Worm (Caenorhabditis elegans) whole organism, L3 larva: ENCODE results near the gene acr-21.

Experiments used
- ZK546.5 ChIP-seq: sonication (generic microtip); optimal IDR thresholded peaks from 2 replicates; lab custom pipeline; 2017; ENCODE audit warnings: missing biosample characterization, missing genetic modification characterization
- aly-2 ChIP-seq: fragments of 150-350 bp; optimal IDR thresholded peaks from 2 replicates; lab custom pipeline; 2014; ENCODE audit warnings: missing biosample characterization, missing genetic modification characterization
- ama-1 ChIP-seq: fragments of 150-350 bp; optimal IDR thresholded peaks from 2 replicates; lab custom pipeline; 2018
- ceh-28 ChIP-seq: fragments of 150-350 bp; optimal IDR thresholded peaks from 2 replicates; lab custom pipeline; 2014; ENCODE audit warnings: missing biosample characterization, missing genetic modification reagents, missing genetic modification characterization
- ceh-82 ChIP-seq: fragments of 150-350 bp; optimal IDR thresholded peaks from 2 replicates; lab custom pipeline; 2014; ENCODE audit warnings: missing biosample characterization, missing genetic modification characterization
- ceh-9 ChIP-seq: sonication (generic microtip); optimal IDR thresholded peaks from 2 replicates; lab custom pipeline; 2018; ENCODE audit warnings: missing biosample characterization, missing genetic modification characterization
- daf-12 ChIP-seq: fragments of 150-350 bp; optimal IDR thresholded peaks from 2 replicates; lab custom pipeline; 2014; ENCODE audit warnings: missing biosample characterization, missing genetic modification reagents, missing genetic modification characterization
- egl-27 ChIP-seq: sonication (generic microtip); optimal IDR thresholded peaks from 4 replicates; lab custom pipeline; 2017; ENCODE audit warnings: missing biosample characterization, missing genetic modification reagents, missing genetic modification characterization
- egl-5 ChIP-seq: fragments of 150-350 bp; optimal IDR thresholded peaks from 2 replicates; lab custom pipeline; 2017; ENCODE audit warnings: missing biosample characterization, missing genetic modification reagents, missing genetic modification characterization, inconsistent platforms
- elt-1 ChIP-seq: fragments of 150-350 bp; optimal IDR thresholded peaks from 2 replicates; lab custom pipeline; 2014; ENCODE audit warnings: missing biosample characterization, missing genetic modification characterization
- elt-2 ChIP-seq: sonication (generic microtip); optimal IDR thresholded peaks from 2 replicates; lab custom pipeline; 2016; ENCODE audit warnings: missing genetic modification reagents, mild to moderate bottlenecking, missing genetic modification characterization, missing compliant biosample characterization
- elt-3 ChIP-seq, 3 experiments: fragments of 150-350 bp in 1 of 3; sonication (generic microtip) in 2 of 3; optimal IDR thresholded peaks; 2 replicates in 2 of 3; 4 replicates in 1 of 3; lab custom pipeline; 2014 to 2017; ENCODE audit warnings: missing biosample characterization in 3 of 3, missing genetic modification characterization in 3 of 3
- eor-1 ChIP-seq, 2 experiments: fragments of 150-350 bp; optimal IDR thresholded peaks; 2 replicates each; lab custom pipeline; 2014 to 2018; ENCODE audit warnings: missing biosample characterization in 2 of 2, missing genetic modification characterization in 2 of 2
- fkh-10 ChIP-seq: sonication (generic microtip); optimal IDR thresholded peaks from 2 replicates; lab custom pipeline; 2017; ENCODE audit warnings: missing biosample characterization, missing genetic modification reagents, missing genetic modification characterization
- fkh-2 ChIP-seq: fragments of 150-350 bp; optimal IDR thresholded peaks from 2 replicates; lab custom pipeline; 2014; ENCODE audit warnings: missing biosample characterization, missing genetic modification reagents, missing genetic modification characterization
- fos-1 ChIP-seq: fragments of 150-350 bp; optimal IDR thresholded peaks from 2 replicates; lab custom pipeline; 2014; ENCODE audit warnings: missing biosample characterization, missing genetic modification characterization
- hmg-11 ChIP-seq: sonication (generic microtip); optimal IDR thresholded peaks from 2 replicates; lab custom pipeline; 2016; ENCODE audit warnings: missing genetic modification characterization, missing compliant biosample characterization
- jun-1 ChIP-seq: fragments of 150-350 bp; optimal IDR thresholded peaks from 2 replicates; lab custom pipeline; 2014; ENCODE audit warnings: missing biosample characterization, missing genetic modification reagents, missing genetic modification characterization
- lin-15B ChIP-seq: fragments of 150-350 bp; optimal IDR thresholded peaks from 2 replicates; lab custom pipeline; 2014; ENCODE audit warnings: missing biosample characterization, missing genetic modification characterization
- lin-39 ChIP-seq: fragments of 150-350 bp; optimal IDR thresholded peaks from 2 replicates; lab custom pipeline; 2018; ENCODE audit warnings: missing biosample characterization, missing genetic modification reagents, missing genetic modification characterization
- lsy-12 ChIP-seq: sonication (generic microtip); optimal IDR thresholded peaks from 2 replicates; lab custom pipeline; 2016; ENCODE audit warnings: mild to moderate bottlenecking, missing genetic modification characterization, missing compliant biosample characterization
- mdl-1 ChIP-seq: fragments of 150-350 bp; optimal IDR thresholded peaks from 2 replicates; lab custom pipeline; 2014; ENCODE audit warnings: missing biosample characterization, missing genetic modification characterization
- mml-1 ChIP-seq: fragments of 150-350 bp; sonication (generic microtip); optimal IDR thresholded peaks from 3 replicates; lab custom pipeline; 2014; ENCODE audit warnings: missing biosample characterization, missing genetic modification characterization
- nfya-1 ChIP-seq: sonication (generic microtip); optimal IDR thresholded peaks from 2 replicates; lab custom pipeline; 2017; ENCODE audit warnings: missing genetic modification characterization, mild to moderate bottlenecking, missing compliant biosample characterization, antibody characterized with exemption, moderate library complexity; ENCODE audit not compliant: insufficient read depth
- nhr-11 ChIP-seq: fragments of 150-350 bp; optimal IDR thresholded peaks from 2 replicates; lab custom pipeline; 2014; ENCODE audit warnings: missing biosample characterization, missing genetic modification characterization
- nhr-12 ChIP-seq: fragments of 150-350 bp; optimal IDR thresholded peaks from 2 replicates; lab custom pipeline; 2014; ENCODE audit warnings: missing biosample characterization, missing genetic modification characterization
- nhr-23 ChIP-seq: fragments of 150-350 bp; optimal IDR thresholded peaks from 2 replicates; lab custom pipeline; 2014; ENCODE audit warnings: missing biosample characterization, missing genetic modification reagents, missing genetic modification characterization
- nhr-237 ChIP-seq: fragments of 150-350 bp; optimal IDR thresholded peaks from 2 replicates; lab custom pipeline; 2014; ENCODE audit warnings: missing biosample characterization, missing genetic modification characterization
- nhr-25 ChIP-seq: sonication (generic microtip); optimal IDR thresholded peaks from 2 replicates; lab custom pipeline; 2017; ENCODE audit warnings: missing biosample characterization, missing genetic modification characterization
- nhr-28 ChIP-seq: fragments of 150-350 bp; optimal IDR thresholded peaks from 2 replicates; lab custom pipeline; 2014; ENCODE audit warnings: missing biosample characterization, missing genetic modification characterization
- nhr-76 ChIP-seq: fragments of 150-350 bp; sonication (generic microtip); optimal IDR thresholded peaks from 5 replicates; lab custom pipeline; 2014; ENCODE audit warnings: missing biosample characterization, missing genetic modification characterization
- pha-4 ChIP-seq: fragments of 150-350 bp; optimal IDR thresholded peaks from 2 replicates; lab custom pipeline; 2014; ENCODE audit warnings: missing biosample characterization, missing genetic modification reagents, missing genetic modification characterization
- pqm-1 ChIP-seq: fragments of 150-350 bp; optimal IDR thresholded peaks from 2 replicates; lab custom pipeline; 2017; ENCODE audit warnings: missing biosample characterization, missing genetic modification characterization, inconsistent platforms
- sea-2 ChIP-seq: fragments of 150-350 bp; sonication (generic microtip); optimal IDR thresholded peaks from 4 replicates; lab custom pipeline; 2014; ENCODE audit warnings: missing biosample characterization, missing genetic modification reagents, missing genetic modification characterization
- skn-1 ChIP-seq: fragments of 150-350 bp; optimal IDR thresholded peaks from 2 replicates; lab custom pipeline; 2014; ENCODE audit warnings: missing biosample characterization, missing genetic modification characterization
- snpc-4 ChIP-seq: fragments of 150-350 bp; optimal IDR thresholded peaks from 2 replicates; lab custom pipeline; 2014; ENCODE audit warnings: missing biosample characterization, missing genetic modification characterization
- tbx-2 ChIP-seq: sonication (generic microtip); optimal IDR thresholded peaks from 2 replicates; lab custom pipeline; 2016; ENCODE audit warnings: mild to moderate bottlenecking, missing genetic modification characterization, missing compliant biosample characterization
- unc-39 ChIP-seq: sonication (generic microtip); optimal IDR thresholded peaks from 4 replicates; lab custom pipeline; 2017; ENCODE audit warnings: missing biosample characterization, missing genetic modification characterization
- unc-62 ChIP-seq: fragments of 150-350 bp; sonication (generic microtip); optimal IDR thresholded peaks from 4 replicates; lab custom pipeline; 2014; ENCODE audit warnings: missing biosample characterization, missing genetic modification reagents, missing genetic modification characterization
- zag-1 ChIP-seq: fragments of 150-350 bp; optimal IDR thresholded peaks from 2 replicates; lab custom pipeline; 2014; ENCODE audit warnings: missing biosample characterization, missing genetic modification characterization
- ztf-11 ChIP-seq: fragments of 150-350 bp; optimal IDR thresholded peaks from 2 replicates; lab custom pipeline; 2014; ENCODE audit warnings: missing biosample characterization, missing genetic modification characterization
- ztf-4 ChIP-seq: fragments of 150-350 bp; optimal IDR thresholded peaks from 2 replicates; lab custom pipeline; 2014; ENCODE audit warnings: missing biosample characterization, missing genetic modification characterization

The acr-21 gene

ce11 chrIII:6594069-6594468 is 12.4 kb downstream of the acr-21 start:
- TF ChIP-seq ceh-9 (tag; lab: Kevin White, UChicago) (no peak), unc-39 (tag; lab: Kevin White, UChicago) (no peak), fkh-10 (GFP tag; lab: Kevin White, UChicago) (no peak), elt-2 (tag; lab: Kevin White, UChicago) (no peak), snpc-4 (tag; lab: Kevin White, UChicago) (no peak), skn-1 (no peak), ZK546.5 (no peak), elt-3 (tag; optimal IDR thresholded peaks at IDR 0.05; lab: Kevin White, UChicago) (no peak), nhr-28 (tag; lab: Kevin White, UChicago) (no peak), nhr-12 (tag; lab: Kevin White, UChicago) (no peak), lin-39 (tag; lab: Kevin White, UChicago) (no peak), nhr-237 (tag; lab: Kevin White, UChicago) (no peak), egl-27 (tag; lab: Kevin White, UChicago) (no peak), lin-15B (tag; lab: Kevin White, UChicago) (no peak), ceh-82 (no peak), zag-1 (tag; lab: Kevin White, UChicago) (no peak)

- TF ChIP-seq hmg-11 (tag; lab: Kevin White, UChicago) (no peak), nhr-28 (tag; lab: Kevin White, UChicago) (no peak), nhr-25 (peak; percentile 33), eor-1 (tag; optimal IDR thresholded peaks at IDR 0.05; lab: Kevin White, UChicago) (no peak), ztf-4 (no peak)
- TF ChIP-seq, all 47 proteins: peak for 1
Observed at ce11 chrIII:6601073-6601472, 19.4 kb downstream of the acr-21 start, which contains the start of gene let-765. Gene let-765 (minus strand): TSS chrIII:6601173.

- TF ChIP-seq jun-1 (tag; lab: Kevin White, UChicago): no peak
Observed at ce11 chrIII:6603185-6603584, 21.5 kb downstream of the acr-21 start.

ce11 chrIII:6604317-6604716 is 22.6 kb downstream of the acr-21 start:
- TF ChIP-seq skn-1 (no peak), aly-2 (tag; lab: Kevin White, UChicago) (no peak), tbx-2 (tag; lab: Kevin White, UChicago) (no peak), pqm-1 (tag; lab: Kevin White, UChicago) (peak; percentile 44), elt-2 (tag; lab: Kevin White, UChicago) (peak; percentile 56), nhr-28 (tag; lab: Kevin White, UChicago) (no peak), nfya-1 (tag; lab: Kevin White, UChicago) (peak; percentile 23), ama-1 (lab: Kevin White, UChicago) (peak; percentile 51), ceh-9 (tag; lab: Kevin White, UChicago) (no peak)

- peak; percentile 16 for TF ChIP-seq nhr-23 (tag; lab: Kevin White, UChicago)
- peak; percentile 71 for TF ChIP-seq elt-1 (tag; lab: Kevin White, UChicago)
- TF ChIP-seq aly-2 (tag; lab: Kevin White, UChicago): no peak
Observed at ce11 chrIII:6605442-6605992, 23.8 kb downstream of the acr-21 start.

DNA sequence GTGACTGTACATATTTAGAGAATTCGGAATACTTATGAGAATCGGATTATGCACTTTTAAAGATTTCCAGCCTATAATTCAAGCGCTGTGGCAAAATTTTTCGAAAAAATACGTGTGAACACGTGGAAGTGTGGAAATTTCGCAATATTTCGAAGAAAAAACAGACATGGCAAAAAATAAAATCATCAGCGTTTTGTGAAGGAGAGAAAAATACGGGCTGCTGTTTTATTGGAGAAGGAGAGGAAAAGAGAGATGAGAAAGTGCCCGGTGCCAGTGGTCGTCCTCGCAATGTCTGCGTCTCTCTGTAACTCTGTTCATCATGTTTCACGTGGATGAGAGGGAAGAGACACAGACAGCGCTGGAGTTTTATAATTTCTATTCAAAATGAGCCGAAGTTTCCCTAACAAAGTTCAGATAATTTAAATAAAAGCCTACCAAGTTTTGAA is 24.4 kb downstream of the acr-21 start:
- TF ChIP-seq nhr-25: peak; percentile 72
- peak; percentile 68 for TF ChIP-seq lin-39 (tag; lab: Kevin White, UChicago)
- TF ChIP-seq lin-15B (tag; lab: Kevin White, UChicago): peak; percentile 57
- TF ChIP-seq nhr-76 (tag; lab: Kevin White, UChicago): no peak
- no peak for TF ChIP-seq nhr-11 (tag; lab: Kevin White, UChicago)
- TF ChIP-seq fkh-2: no peak
- TF ChIP-seq eor-1 (tag; optimal IDR thresholded peaks at IDR 0.05; lab: Kevin White, UChicago): no peak
- peak; percentile 30 for TF ChIP-seq ceh-28 (tag; lab: Kevin White, UChicago)
- TF ChIP-seq snpc-4 (tag; lab: Kevin White, UChicago): peak; percentile 5
- peak; percentile 30 for TF ChIP-seq unc-62
- TF ChIP-seq fos-1 (tag; lab: Kevin White, UChicago): peak; percentile 59
- no peak for TF ChIP-seq ztf-11 (tag; lab: Kevin White, UChicago)
- TF ChIP-seq elt-1 (tag; lab: Kevin White, UChicago): no peak
- TF ChIP-seq tbx-2 (tag; lab: Kevin White, UChicago): peak; percentile 7
- TF ChIP-seq jun-1 (tag; lab: Kevin White, UChicago): no peak
- TF ChIP-seq daf-12: no peak
- no peak for TF ChIP-seq pha-4
- TF ChIP-seq lsy-12 (tag; lab: Kevin White, UChicago): peak; percentile 74
- TF ChIP-seq aly-2 (tag; lab: Kevin White, UChicago): no peak
- TF ChIP-seq nhr-23 (tag; lab: Kevin White, UChicago): peak; percentile 51
- TF ChIP-seq mdl-1 (tag; lab: Kevin White, UChicago): peak; percentile 68
- TF ChIP-seq sea-2 (GFP tag; lab: Kevin White, UChicago): no peak
- TF ChIP-seq nhr-28 (tag; lab: Kevin White, UChicago): no peak
- TF ChIP-seq ztf-4: peak; percentile 56
- no peak for TF ChIP-seq mml-1 (tag; lab: Kevin White, UChicago)
- TF ChIP-seq egl-5 (tag; lab: Kevin White, UChicago): no peak
